Worm (Caenorhabditis elegans) whole organism, early embryonic: Measurements from ENCODE around the gene clec-43.

Experiments
- F13C5.2 ChIP-seq: sonication (generic microtip); optimal IDR thresholded peaks from 2 replicates; lab custom pipeline; 2017; ENCODE audit warnings: mild to moderate bottlenecking, missing genetic modification characterization, inconsistent platforms, missing compliant biosample characterization
- aly-1 ChIP-seq: sonication (generic microtip); optimal IDR thresholded peaks from 2 replicates; lab custom pipeline; 2016; ENCODE audit warnings: missing genetic modification characterization, missing compliant biosample characterization
- ama-1 ChIP-seq: fragments of 150-350 bp; optimal IDR thresholded peaks from 2 replicates; lab custom pipeline; 2014
- ceh-13 ChIP-seq: fragments of 200-800 bp; sonication (Bioruptor generic); optimal IDR thresholded peaks from 2 replicates; lab custom pipeline; 2018; ENCODE audit warnings: mild to moderate bottlenecking, missing genetic modification characterization, missing compliant biosample characterization
- ets-7 ChIP-seq: sonication (generic microtip); optimal IDR thresholded peaks from 2 replicates; lab custom pipeline; 2016; ENCODE audit warnings: missing genotype, missing genetic modification characterization, missing compliant biosample characterization
- flt-1 ChIP-seq: fragments of 200-800 bp; sonication (Bioruptor generic); IDR thresholded peaks from 2 replicates; pipeline ENCODE4 v1.3.6; 2022; ENCODE audit warnings: missing genetic modification characterization, missing compliant biosample characterization
- hmbx-1 ChIP-seq: sonication (generic microtip); optimal IDR thresholded peaks from 2 replicates; lab custom pipeline; 2016; ENCODE audit warnings: mild to moderate bottlenecking, missing genetic modification characterization, missing compliant biosample characterization
- hmg-4 ChIP-seq: fragments of 200-800 bp; sonication (Bioruptor generic); optimal IDR thresholded peaks from 2 replicates; lab custom pipeline; 2018; ENCODE audit warnings: mild to moderate bottlenecking, missing genetic modification characterization, missing compliant biosample characterization
- hnd-1 ChIP-seq: sonication (generic microtip); optimal IDR thresholded peaks from 2 replicates; lab custom pipeline; 2016; ENCODE audit warnings: missing genetic modification characterization, missing compliant biosample characterization
- pes-1 ChIP-seq: fragments of 200-800 bp; sonication (Bioruptor generic); IDR thresholded peaks from 2 replicates; pipeline ENCODE4 v1.3.6; 2022; ENCODE audit warnings: missing genetic modification reagents, missing genetic modification characterization, missing compliant biosample characterization
- scrt-1 ChIP-seq: fragments of 200-800 bp; sonication (Bioruptor generic); IDR thresholded peaks from 2 replicates; pipeline ENCODE4 v1.3.6; 2022; ENCODE audit warnings: missing genetic modification characterization, missing compliant biosample characterization
- tbx-11 ChIP-seq: fragments of 200-800 bp; sonication (Bioruptor generic); IDR thresholded peaks from 2 replicates; pipeline ENCODE4 v1.3.6; 2022; ENCODE audit warnings: missing genetic modification characterization, missing compliant biosample characterization
- tbx-37 ChIP-seq: fragments of 200-800 bp; sonication (Bioruptor generic); conservative IDR thresholded peaks from 2 replicates; pipeline ENCODE4 v1.3.6; 2022; ENCODE audit warnings: missing genetic modification reagents, missing genetic modification characterization, missing compliant biosample characterization
- tra-4 ChIP-seq: sonication (generic microtip); optimal IDR thresholded peaks from 2 replicates; lab custom pipeline; 2017; ENCODE audit warnings: missing genetic modification characterization, missing compliant biosample characterization

- TF ChIP-seq ama-1 (lab: Kevin White, UChicago) (no peak), F13C5.2 (no peak), ets-7 (tag; lab: Kevin White, UChicago) (no peak), flt-1 (GFP tag; lab: Robert Waterston, UW) (no peak), hnd-1 (no peak), tbx-37 (GFP tag; lab: Robert Waterston, UW) (no peak), aly-1 (tag; lab: Kevin White, UChicago) (no peak), tra-4 (tag; lab: Kevin White, UChicago) (no peak), ceh-13 (no peak), hmg-4 (GFP tag; lab: Kevin White, UChicago) (no peak), scrt-1 (GFP tag; lab: Robert Waterston, UW) (no peak), hmbx-1 (no peak), pes-1 (GFP tag; lab: Robert Waterston, UW) (no peak), tbx-11 (GFP tag; lab: Robert Waterston, UW) (no peak)
These were observed 44.6 kb downstream of the clec-43 start, which contains the start of gene fbxc-39 for ce11 chrII:988437-988836.
